Fruit fly (Drosophila melanogaster) whole organism, embryonic: ENCODE measurements around the gene CG13131.

ENCODE experiments used
- Blimp-1 ChIP-seq: fragments of 200-800 bp; sonication (Bioruptor generic); optimal IDR thresholded peaks from 3 replicates; lab custom pipeline; 2018; ENCODE audit warnings: missing biosample characterization, missing genetic modification characterization, mild to moderate bottlenecking, moderate library complexity, missing genetic modification reagents
- C15 ChIP-seq: fragments of 200-800 bp; sonication (Bioruptor generic); IDR thresholded peaks from 3 replicates; pipeline ENCODE4 v1.3.6; 2022; ENCODE audit warnings: missing biosample characterization, missing genetic modification characterization
- CG10267 ChIP-seq: fragments of 200-800 bp; sonication (Bioruptor generic); optimal IDR thresholded peaks from 2 replicates; lab custom pipeline; 2018; ENCODE audit warnings: missing biosample characterization, mild to moderate bottlenecking, missing genetic modification characterization, moderate library complexity
- CG10274 ChIP-seq: fragments of 200-800 bp; sonication (Bioruptor generic); optimal IDR thresholded peaks from 3 replicates; lab custom pipeline; 2017; ENCODE audit warnings: missing biosample characterization, mild to moderate bottlenecking, missing genetic modification characterization
- CG10321 ChIP-seq: fragments of 200-800 bp; sonication (Bioruptor generic); IDR thresholded peaks from 2 replicates; pipeline ENCODE4 v1.3.6; 2022; ENCODE audit warnings: missing biosample characterization, missing genetic modification characterization
- CG11085 ChIP-seq: fragments of 200-800 bp; sonication (Bioruptor generic); IDR thresholded peaks from 2 replicates; pipeline ENCODE4 v1.3.6; 2022; ENCODE audit warnings: missing biosample characterization, missing genetic modification characterization
- CG11247 ChIP-seq: fragments of 200-800 bp; sonication (Bioruptor generic); IDR thresholded peaks from 2 replicates; pipeline ENCODE4 v1.3.6; 2022; ENCODE audit warnings: missing biosample characterization, missing genetic modification characterization
- CG12071 ChIP-seq: fragments of 200-800 bp; sonication (Bioruptor generic); optimal IDR thresholded peaks from 3 replicates; lab custom pipeline; 2018; ENCODE audit warnings: missing biosample characterization, mild to moderate bottlenecking, missing genetic modification characterization
- CG12236 ChIP-seq: fragments of 200-800 bp; sonication (Bioruptor generic); optimal IDR thresholded peaks from 2 replicates; lab custom pipeline; 2016; ENCODE audit warnings: missing biosample characterization, missing genetic modification characterization
- CG12942 ChIP-seq: fragments of 200-800 bp; sonication (Bioruptor generic); optimal IDR thresholded peaks from 3 replicates; lab custom pipeline; 2016; ENCODE audit warnings: missing biosample characterization, missing genetic modification characterization
- CG13287 ChIP-seq: fragments of 200-800 bp; sonication (Bioruptor generic); IDR thresholded peaks from 2 replicates; pipeline ENCODE4 v1.3.6; 2022; ENCODE audit warnings: missing biosample characterization, missing genetic modification characterization; ENCODE audit not compliant: partially characterized antibody
- CG14050 ChIP-seq: fragments of 200-800 bp; sonication (Bioruptor generic); IDR thresholded peaks from 3 replicates; pipeline ENCODE4 v1.3.6; 2022; ENCODE audit warnings: missing biosample characterization, missing genetic modification characterization
- CG14710 ChIP-seq: fragments of 200-800 bp; sonication (Bioruptor generic); optimal IDR thresholded peaks from 3 replicates; lab custom pipeline; 2019; ENCODE audit warnings: missing biosample characterization, mild to moderate bottlenecking, missing genetic modification characterization, moderate library complexity
- CG15514 ChIP-seq: fragments of 200-800 bp; sonication (Bioruptor generic); optimal IDR thresholded peaks from 3 replicates; lab custom pipeline; 2017; ENCODE audit warnings: missing biosample characterization, missing genetic modification characterization, mild to moderate bottlenecking, moderate library complexity, missing genetic modification reagents
- CG17186 ChIP-seq: fragments of 200-800 bp; sonication (Bioruptor generic); optimal IDR thresholded peaks from 3 replicates; lab custom pipeline; 2017; ENCODE audit warnings: missing biosample characterization, missing genetic modification reagents, missing genetic modification characterization
- CG1832 ChIP-seq: fragments of 200-800 bp; sonication (Bioruptor generic); optimal IDR thresholded peaks from 2 replicates; lab custom pipeline; 2017; ENCODE audit warnings: missing biosample characterization, mild to moderate bottlenecking, missing genetic modification characterization, inconsistent platforms
- CG34376 ChIP-seq: fragments of 200-800 bp; sonication (Bioruptor generic); optimal IDR thresholded peaks from 2 replicates; lab custom pipeline; 2018; ENCODE audit warnings: missing biosample characterization, mild to moderate bottlenecking, missing genetic modification characterization
- CG34422 ChIP-seq: fragments of 200-800 bp; sonication (Bioruptor generic); IDR thresholded peaks from 3 replicates; pipeline ENCODE4 v1.3.6; 2022; ENCODE audit warnings: missing biosample characterization, missing genetic modification characterization
- CG4424 ChIP-seq: fragments of 200-800 bp; sonication (Bioruptor generic); optimal IDR thresholded peaks from 3 replicates; lab custom pipeline; 2016; ENCODE audit warnings: missing biosample characterization, missing genetic modification characterization
- CG6654 ChIP-seq: fragments of 200-800 bp; sonication (Bioruptor generic); optimal IDR thresholded peaks from 2 replicates; lab custom pipeline; 2017; ENCODE audit warnings: missing biosample characterization, mild to moderate bottlenecking, missing genetic modification characterization
- CG6791 ChIP-seq: fragments of 200-800 bp; sonication (Bioruptor generic); IDR thresholded peaks from 3 replicates; pipeline ENCODE4 v1.3.6; 2022; ENCODE audit warnings: missing biosample characterization, missing genetic modification characterization; ENCODE audit not compliant: partially characterized antibody
- CG7556 ChIP-seq: fragments of 200-800 bp; sonication (Bioruptor generic); optimal IDR thresholded peaks from 2 replicates; lab custom pipeline; 2017; ENCODE audit warnings: missing biosample characterization, mild to moderate bottlenecking, missing genetic modification characterization
- CG7963 ChIP-seq: fragments of 200-800 bp; sonication (Bioruptor generic); IDR thresholded peaks from 3 replicates; pipeline ENCODE4 v1.3.6; 2022; ENCODE audit warnings: missing biosample characterization, missing genetic modification characterization; ENCODE audit not compliant: partially characterized antibody
- CG8089 ChIP-seq: fragments of 200-800 bp; sonication (Bioruptor generic); optimal IDR thresholded peaks from 3 replicates; lab custom pipeline; 2016; ENCODE audit warnings: missing biosample characterization, missing genetic modification characterization
- CG8478 ChIP-seq: fragments of >200 bp; optimal IDR thresholded peaks from 2 replicates; lab custom pipeline; 2018
- Dp ChIP-seq: fragments of 200-800 bp; sonication (Bioruptor generic); optimal IDR thresholded peaks from 2 replicates; lab custom pipeline; 2018; ENCODE audit warnings: missing biosample characterization, mild to moderate bottlenecking, missing genetic modification characterization, moderate library complexity
- Ets65A ChIP-seq: fragments of 200-800 bp; sonication (Bioruptor generic); peaks from one replicate; lab custom pipeline; 2016; ENCODE audit warnings: missing biosample characterization, missing genetic modification characterization
- Gug ChIP-seq: fragments of 200-800 bp; sonication (Bioruptor generic); IDR thresholded peaks from 4 replicates; pipeline ENCODE4 v1.3.6; 2022; ENCODE audit warnings: missing biosample characterization, missing genetic modification characterization
- Hmr ChIP-seq: fragments of 200-800 bp; sonication (Bioruptor generic); optimal IDR thresholded peaks from 3 replicates; lab custom pipeline; 2017; ENCODE audit warnings: mild to moderate bottlenecking, missing biosample characterization, missing genetic modification reagents, missing genetic modification characterization
- Lhr ChIP-seq: fragments of 200-800 bp; sonication (Bioruptor generic); optimal IDR thresholded peaks from 3 replicates; lab custom pipeline; 2017; ENCODE audit warnings: mild to moderate bottlenecking, missing biosample characterization, missing genetic modification reagents, missing genetic modification characterization
- Max ChIP-seq: fragments of 200-800 bp; sonication (Bioruptor generic); optimal IDR thresholded peaks from 2 replicates; lab custom pipeline; 2016; ENCODE audit warnings: missing biosample characterization, mild to moderate bottlenecking, missing genetic modification characterization
- Mrtf ChIP-seq: fragments of 200-800 bp; sonication (Bioruptor generic); IDR thresholded peaks from 3 replicates; pipeline ENCODE4 v1.3.6; 2022; ENCODE audit warnings: missing biosample characterization, missing genetic modification characterization
- Myb ChIP-seq: fragments of 200-800 bp; sonication (Bioruptor generic); optimal IDR thresholded peaks from 2 replicates; lab custom pipeline; 2016; ENCODE audit warnings: missing biosample characterization, missing genetic modification characterization
- NK7.1 ChIP-seq: fragments of 200-800 bp; sonication (Bioruptor generic); optimal IDR thresholded peaks from 3 replicates; lab custom pipeline; 2016; ENCODE audit warnings: missing biosample characterization, missing genetic modification characterization
- Rfx ChIP-seq: fragments of 200-800 bp; sonication (Bioruptor generic); IDR thresholded peaks from 2 replicates; pipeline ENCODE4 v1.3.6; 2022; ENCODE audit warnings: missing biosample characterization, missing genetic modification characterization
- Stat92E ChIP-seq, 3 experiments: fragments of >200 bp in 2 of 3; fragments of 200-800 bp in 1 of 3; sonication (Bioruptor generic) in 1 of 3; optimal IDR thresholded peaks; 2 replicates each; lab custom pipeline; 2017 to 2019; ENCODE audit warnings: missing biosample characterization in 3 of 3, missing genetic modification characterization in 3 of 3, mild to moderate bottlenecking in 1 of 3, moderate library complexity in 1 of 3
- Usf ChIP-seq: fragments of 200-800 bp; sonication (Bioruptor generic); optimal IDR thresholded peaks from 2 replicates; lab custom pipeline; 2017; ENCODE audit warnings: missing genotype, missing biosample characterization, missing genetic modification characterization
- chinmo ChIP-seq: fragments of 200-800 bp; sonication (Bioruptor generic); IDR thresholded peaks from 4 replicates; pipeline ENCODE4 v1.3.6; 2022; ENCODE audit warnings: missing biosample characterization, missing genetic modification characterization; ENCODE audit not compliant: partially characterized antibody
- chm ChIP-seq: fragments of 200-800 bp; sonication (Bioruptor generic); IDR thresholded peaks from 2 replicates; pipeline ENCODE4 v1.3.6; 2022; ENCODE audit warnings: missing biosample characterization, missing genetic modification characterization
- crc ChIP-seq: fragments of 200-800 bp; sonication (Bioruptor generic); optimal IDR thresholded peaks from 2 replicates; lab custom pipeline; 2016; ENCODE audit warnings: missing biosample characterization, missing genetic modification characterization
- cwo ChIP-seq: fragments of 200-800 bp; sonication (Bioruptor generic); optimal IDR thresholded peaks from 3 replicates; lab custom pipeline; 2017; ENCODE audit warnings: missing biosample characterization, missing genetic modification characterization, mild to moderate bottlenecking, moderate library complexity, missing genetic modification reagents
- gce ChIP-seq: fragments of 200-800 bp; sonication (Bioruptor generic); IDR thresholded peaks from 3 replicates; pipeline ENCODE4 v1.3.6; 2022; ENCODE audit warnings: missing biosample characterization, missing genetic modification characterization
- ham ChIP-seq: fragments of 200-800 bp; sonication (Bioruptor generic); IDR thresholded peaks from 2 replicates; pipeline ENCODE4 v1.3.6; 2022; ENCODE audit warnings: missing biosample characterization, missing genetic modification characterization
- jigr1 ChIP-seq: fragments of 200-800 bp; sonication (Bioruptor generic); IDR thresholded peaks from 3 replicates; pipeline ENCODE4 v1.3.6; 2022; ENCODE audit warnings: missing biosample characterization, missing genetic modification characterization
- lov ChIP-seq, 2 experiments: fragments of 200-800 bp in 1 of 2; fragments of >200 bp in 1 of 2; sonication (Bioruptor generic) in 1 of 2; IDR thresholded peaks in 1 of 2; optimal IDR thresholded peaks in 1 of 2; 2 replicates in 1 of 2; 3 replicates in 1 of 2; pipeline versions ENCODE4 v1.3.6 to Lab custom; 2017 to 2022; ENCODE audit warnings: missing biosample characterization in 1 of 2, missing genetic modification characterization in 1 of 2
- maf-S ChIP-seq: fragments of 200-800 bp; sonication (Bioruptor generic); optimal IDR thresholded peaks from 2 replicates; lab custom pipeline; 2016; ENCODE audit warnings: missing biosample characterization, missing genetic modification characterization
- run ChIP-seq: fragments of 200-800 bp; sonication (Bioruptor generic); optimal IDR thresholded peaks from 3 replicates; lab custom pipeline; 2018; ENCODE audit warnings: missing biosample characterization, mild to moderate bottlenecking, missing genetic modification characterization
- tap ChIP-seq: fragments of 200-800 bp; optimal IDR thresholded peaks from 3 replicates; lab custom pipeline; 2019; ENCODE audit warnings: missing biosample characterization, mild to moderate bottlenecking, missing genetic modification characterization, moderate library complexity
- vvl ChIP-seq: fragments of 200-800 bp; sonication (Bioruptor generic); IDR thresholded peaks from 2 replicates; pipeline ENCODE4 v1.3.6; 2022; ENCODE audit warnings: missing biosample characterization, missing genetic modification characterization
- wek ChIP-seq: fragments of 200-800 bp; sonication (Bioruptor generic); optimal IDR thresholded peaks from 3 replicates; lab custom pipeline; 2018; ENCODE audit warnings: missing biosample characterization, mild to moderate bottlenecking, missing genetic modification characterization, moderate library complexity
- zf30C ChIP-seq: fragments of 200-800 bp; sonication (Bioruptor generic); optimal IDR thresholded peaks from 3 replicates; lab custom pipeline; 2018; ENCODE audit warnings: missing biosample characterization, mild to moderate bottlenecking, missing genetic modification characterization

CG13131 gene

DNA sequence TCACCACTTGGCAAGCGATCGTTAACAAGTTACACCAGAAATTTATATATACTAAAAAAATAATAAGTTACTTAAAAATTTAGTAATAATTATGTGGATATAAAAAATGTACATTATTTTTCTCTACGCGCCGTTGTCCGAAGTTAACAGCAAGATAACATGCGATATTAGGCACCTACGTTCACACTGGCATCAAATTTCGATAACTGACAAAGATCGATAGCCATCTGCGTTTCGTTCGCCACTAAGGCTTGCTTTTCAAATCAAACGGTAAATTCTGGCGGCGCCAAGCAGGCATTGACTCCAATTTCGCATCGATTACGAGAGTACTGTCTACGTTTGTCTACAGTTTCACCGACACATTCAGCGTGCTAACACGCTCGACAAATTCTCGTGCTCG is 39.4 kb upstream of the CG13131 start, which contains the start of gene Pen (continued):
- no peak for TF ChIP-seq Rfx (GFP tag; lab: Robert Waterston, UW)
- no peak for TF ChIP-seq Ets65A
- no peak for TF ChIP-seq Hmr (GFP tag; lab: Kevin White, UChicago)
- no peak for TF ChIP-seq CG14050
- TF ChIP-seq CG14710 = peak; percentile 37
- 0 out of 4 replicates have a peak, but pooled peaks have one; percentile 13 for TF ChIP-seq chinmo (GFP tag; lab: Robert Waterston, UW)
- TF ChIP-seq crc (GFP tag; lab: Kevin White, UChicago) = no peak
- no peak for TF ChIP-seq maf-S
- TF ChIP-seq vvl = no peak
- TF ChIP-seq CG15514 = peak; percentile 61
- TF ChIP-seq CG17186 (GFP tag; lab: Kevin White, UChicago) = peak; percentile 64
- TF ChIP-seq CG8478 (lab: Kevin White, UChicago) = no peak
- peak; percentile 83 for TF ChIP-seq CG6791
- TF ChIP-seq CG7963 (GFP tag; lab: Robert Waterston, UW) = peak; percentile 69
- no peak for TF ChIP-seq ham (GFP tag; lab: Robert Waterston, UW)
- TF ChIP-seq CG34422 (GFP tag; lab: Robert Waterston, UW) = no peak
- TF ChIP-seq Mrtf (GFP tag; lab: Robert Waterston, UW) = no peak
- no peak for TF ChIP-seq Gug
- TF ChIP-seq C15 = no peak
- TF ChIP-seq CG4424 (GFP tag; lab: Kevin White, UChicago) = no peak
- TF ChIP-seq CG10321 (GFP tag; lab: Robert Waterston, UW) = no peak
- peak; percentile 79 for TF ChIP-seq Dp (GFP tag; lab: Kevin White, UChicago)
- TF ChIP-seq Usf (GFP tag; lab: Kevin White, UChicago) = no peak
- no peak for TF ChIP-seq CG12942 (GFP tag; lab: Kevin White, UChicago)
- no peak for TF ChIP-seq jigr1 (GFP tag; lab: Robert Waterston, UW)
- TF ChIP-seq CG10274 (GFP tag; lab: Kevin White, UChicago) = no peak
- no peak for TF ChIP-seq Stat92E (GFP tag; optimal IDR thresholded peaks at IDR 0.05; lab: Kevin White, UChicago)
- no peak for TF ChIP-seq NK7.1 (GFP tag; lab: Kevin White, UChicago)
- no peak for TF ChIP-seq lov (optimal IDR thresholded peaks at IDR 0.05; lab: Kevin White, UChicago)
- TF ChIP-seq lov (GFP tag; IDR thresholded peaks at IDR 0.05; lab: Robert Waterston, UW) = no peak
- TF ChIP-seq chm = no peak
- no peak for TF ChIP-seq tap (tag; lab: Kevin White, UChicago)
- no peak for TF ChIP-seq Max
- no peak for TF ChIP-seq CG8089 (GFP tag; lab: Kevin White, UChicago)
- TF ChIP-seq CG10267 = peak; percentile 24
- no peak for TF ChIP-seq CG11247
- TF ChIP-seq zf30C = no peak
- no peak for TF ChIP-seq CG11085 (GFP tag; lab: Robert Waterston, UW)
- TF ChIP-seq CG6654 (GFP tag; lab: Kevin White, UChicago) = no peak
- no peak for TF ChIP-seq wek (GFP tag; lab: Kevin White, UChicago)
- no peak for TF ChIP-seq Blimp-1
- peak; percentile 36 for TF ChIP-seq Lhr (GFP tag; lab: Kevin White, UChicago)
- no peak for TF ChIP-seq CG34376
- TF ChIP-seq CG7556 (GFP tag; lab: Kevin White, UChicago) = no peak
- TF ChIP-seq gce (GFP tag; lab: Robert Waterston, UW) = no peak
- no peak for TF ChIP-seq run (tag; lab: Kevin White, UChicago)
- no peak for TF ChIP-seq CG1832 (GFP tag; lab: Kevin White, UChicago)
- no peak for TF ChIP-seq CG12236 (GFP tag; lab: Kevin White, UChicago)
- TF ChIP-seq CG12071 (GFP tag; lab: Kevin White, UChicago) = no peak
- peak; percentile 87 for TF ChIP-seq Myb (GFP tag; lab: Kevin White, UChicago)
- TF ChIP-seq CG13287 (GFP tag; lab: Robert Waterston, UW) = peak; percentile 78
- no peak for TF ChIP-seq cwo (GFP tag; lab: Kevin White, UChicago)
